Worm (Caenorhabditis elegans) whole organism, young adult: ENCODE results near the gene C04G2.10.

Experiments used
- B0035.1 ChIP-seq: sonication (generic microtip); optimal IDR thresholded peaks from 2 replicates; lab custom pipeline; 2016; ENCODE audit warnings: missing genetic modification characterization, mild to moderate bottlenecking, missing compliant biosample characterization, missing genotype, missing genetic modification reagents
- B0261.1 ChIP-seq: sonication (generic microtip); optimal IDR thresholded peaks from 2 replicates; lab custom pipeline; 2016; ENCODE audit warnings: mild to moderate bottlenecking, missing genetic modification characterization, moderate library complexity, missing compliant biosample characterization
- F22D6.2 ChIP-seq: sonication (generic microtip); optimal IDR thresholded peaks from 2 replicates; lab custom pipeline; 2016; ENCODE audit warnings: mild to moderate bottlenecking, missing genetic modification characterization, missing compliant biosample characterization
- F49E8.2 ChIP-seq: sonication (generic microtip); optimal IDR thresholded peaks from 3 replicates; lab custom pipeline; 2017; ENCODE audit warnings: missing genetic modification characterization, mild to moderate bottlenecking, missing compliant biosample characterization, antibody characterized with exemption, moderate library complexity; ENCODE audit not compliant: insufficient read depth
- F55B11.4 ChIP-seq: sonication (generic microtip); optimal IDR thresholded peaks from 2 replicates; lab custom pipeline; 2016; ENCODE audit warnings: missing compliant biosample characterization, missing genetic modification characterization, borderline replicate concordance; ENCODE audit not compliant: insufficient read depth
- K11D2.4 ChIP-seq: fragments of 200-800 bp; sonication (Bioruptor generic); IDR thresholded peaks from 2 replicates; pipeline ENCODE4 v1.3.6; 2022; ENCODE audit warnings: missing genetic modification reagents, missing genetic modification characterization, missing compliant biosample characterization
- T07F8.4 ChIP-seq: sonication (generic microtip); optimal IDR thresholded peaks from 2 replicates; lab custom pipeline; 2016; ENCODE audit warnings: mild to moderate bottlenecking, missing genetic modification characterization, moderate library complexity, missing compliant biosample characterization
- T26A5.8 ChIP-seq: sonication (generic microtip); optimal IDR thresholded peaks from 2 replicates; lab custom pipeline; 2016; ENCODE audit warnings: missing genetic modification characterization, missing compliant biosample characterization
- Y67H2A.10 ChIP-seq: fragments of 200-800 bp; sonication (Bioruptor generic); conservative IDR thresholded peaks from 2 replicates; pipeline ENCODE4 v1.3.6; 2022; ENCODE audit warnings: missing genetic modification reagents, missing genetic modification characterization, missing compliant biosample characterization
- atf-7 ChIP-seq: sonication (generic microtip); optimal IDR thresholded peaks from 2 replicates; lab custom pipeline; 2017; ENCODE audit warnings: mild to moderate bottlenecking, missing genetic modification characterization, missing compliant biosample characterization
- attf-5 ChIP-seq: fragments of 200-800 bp; sonication (Bioruptor generic); optimal IDR thresholded peaks from 2 replicates; lab custom pipeline; 2018; ENCODE audit warnings: mild to moderate bottlenecking, missing genetic modification characterization, missing compliant biosample characterization
- bed-1 ChIP-seq: fragments of 200-800 bp; sonication (Bioruptor generic); IDR thresholded peaks from 2 replicates; pipeline ENCODE4 v1.3.6; 2022; ENCODE audit warnings: missing genetic modification reagents, missing genetic modification characterization, missing compliant biosample characterization
- ccch-3 ChIP-seq: fragments of 200-800 bp; sonication (Bioruptor generic); optimal IDR thresholded peaks from 2 replicates; lab custom pipeline; 2018; ENCODE audit warnings: mild to moderate bottlenecking, missing genetic modification characterization, missing compliant biosample characterization
- ceh-40 ChIP-seq: fragments of 200-800 bp; sonication (Bioruptor generic); IDR thresholded peaks from 2 replicates; pipeline ENCODE4 v1.3.6; 2022; ENCODE audit warnings: missing genetic modification characterization, missing compliant biosample characterization
- ceh-91 ChIP-seq: fragments of 200-800 bp; sonication (Bioruptor generic); IDR thresholded peaks from 2 replicates; pipeline ENCODE4 v1.3.6; 2022; ENCODE audit warnings: missing genetic modification reagents, missing genetic modification characterization, missing compliant biosample characterization
- die-1 ChIP-seq: sonication (generic microtip); optimal IDR thresholded peaks from 2 replicates; lab custom pipeline; 2016; ENCODE audit warnings: missing genotype, mild to moderate bottlenecking, missing genetic modification characterization, missing compliant biosample characterization
- efl-1 ChIP-seq: fragments of 150-350 bp; optimal IDR thresholded peaks from 2 replicates; lab custom pipeline; 2014; ENCODE audit warnings: missing biosample characterization, missing genetic modification reagents, missing genetic modification characterization
- egrh-3 ChIP-seq: fragments of 200-800 bp; sonication (Bioruptor generic); IDR thresholded peaks from 2 replicates; pipeline ENCODE4 v1.3.6; 2022; ENCODE audit warnings: missing genetic modification reagents, missing genetic modification characterization, missing compliant biosample characterization
- hlh-12 ChIP-seq: sonication (generic microtip); optimal IDR thresholded peaks from 2 replicates; lab custom pipeline; 2016; ENCODE audit warnings: missing genetic modification characterization, missing compliant biosample characterization
- hrde-1 ChIP-seq: sonication (generic microtip); optimal IDR thresholded peaks from 2 replicates; lab custom pipeline; 2016; ENCODE audit warnings: missing genetic modification characterization, mild to moderate bottlenecking, missing compliant biosample characterization, moderate library complexity, missing genotype, missing genetic modification reagents, borderline replicate concordance
- hsf-1 ChIP-seq: fragments of 200-800 bp; sonication (Bioruptor generic); IDR thresholded peaks from 2 replicates; pipeline ENCODE4 v1.3.6; 2022; ENCODE audit warnings: missing genetic modification reagents, missing genetic modification characterization, missing compliant biosample characterization
- lin-26 ChIP-seq: fragments of 200-800 bp; sonication (Bioruptor generic); IDR thresholded peaks from 2 replicates; pipeline ENCODE4 v1.3.6; 2022; ENCODE audit warnings: missing genetic modification reagents, missing genetic modification characterization, missing compliant biosample characterization
- lsl-1 ChIP-seq: fragments of 200-800 bp; sonication (Bioruptor generic); optimal IDR thresholded peaks from 2 replicates; lab custom pipeline; 2018; ENCODE audit warnings: mild to moderate bottlenecking, missing genetic modification characterization, moderate library complexity, missing compliant biosample characterization
- madf-6 ChIP-seq: fragments of 200-800 bp; sonication (Bioruptor generic); IDR thresholded peaks from 2 replicates; pipeline ENCODE4 v1.3.6; 2022; ENCODE audit warnings: missing genetic modification reagents, missing genetic modification characterization, missing compliant biosample characterization
- madf-8 ChIP-seq: fragments of 200-800 bp; sonication (Bioruptor generic); conservative IDR thresholded peaks from 2 replicates; pipeline ENCODE4 v1.3.6; 2022; ENCODE audit warnings: missing genetic modification reagents, missing genetic modification characterization, missing compliant biosample characterization
- nfya-1 ChIP-seq: sonication (generic microtip); optimal IDR thresholded peaks from 2 replicates; lab custom pipeline; 2017; ENCODE audit warnings: antibody characterized with exemption, missing compliant biosample characterization, missing genetic modification characterization, borderline replicate concordance; ENCODE audit not compliant: insufficient read depth
- nhr-80 ChIP-seq: sonication (generic microtip); optimal IDR thresholded peaks from 2 replicates; lab custom pipeline; 2016; ENCODE audit warnings: missing genetic modification characterization, missing compliant biosample characterization
- pbrm-1 ChIP-seq: fragments of 200-800 bp; sonication (Bioruptor generic); IDR thresholded peaks from 2 replicates; pipeline ENCODE4 v1.3.6; 2022; ENCODE audit warnings: missing genetic modification reagents, missing genetic modification characterization, missing compliant biosample characterization
- rcor-1 ChIP-seq: fragments of 200-800 bp; sonication (Bioruptor generic); IDR thresholded peaks from 2 replicates; pipeline ENCODE4 v1.3.6; 2022; ENCODE audit warnings: missing genetic modification reagents, missing genetic modification characterization, missing compliant biosample characterization
- rec-8 ChIP-seq, 2 experiments: sonication (generic microtip); optimal IDR thresholded peaks; 2 replicates each; lab custom pipeline; 2016; ENCODE audit warnings: mild to moderate bottlenecking in 2 of 2, missing genetic modification characterization in 2 of 2, missing genetic modification reagents in 2 of 2, missing genotype in 2 of 2, missing biosample characterization in 1 of 2, missing compliant biosample characterization in 1 of 2, moderate library complexity in 1 of 2
- snpc-1.1 ChIP-seq: sonication (generic microtip); optimal IDR thresholded peaks from 2 replicates; lab custom pipeline; 2017; ENCODE audit warnings: missing genetic modification characterization, mild to moderate bottlenecking, missing compliant biosample characterization, antibody characterized with exemption, moderate library complexity, missing genotype, missing genetic modification reagents; ENCODE audit not compliant: insufficient read depth
- snpc-1.3 ChIP-seq: sonication (generic microtip); optimal IDR thresholded peaks from 2 replicates; lab custom pipeline; 2017; ENCODE audit warnings: missing genetic modification characterization, mild to moderate bottlenecking, missing compliant biosample characterization, antibody characterized with exemption, moderate library complexity, missing genotype, missing genetic modification reagents; ENCODE audit not compliant: insufficient read depth
- snpc-3.4 ChIP-seq: sonication (generic microtip); optimal IDR thresholded peaks from 2 replicates; lab custom pipeline; 2017; ENCODE audit warnings: missing genetic modification characterization, mild to moderate bottlenecking, missing compliant biosample characterization, antibody characterized with exemption, moderate library complexity, missing genotype, missing genetic modification reagents
- snpc-4 ChIP-seq, 5 experiments: fragments of 150-350 bp in 1 of 5; sonication (generic microtip) in 4 of 5; optimal IDR thresholded peaks; 2 replicates each; lab custom pipeline; 2014 to 2018; ENCODE audit warnings: missing genetic modification characterization in 5 of 5, missing biosample characterization in 3 of 5, antibody characterized with exemption in 2 of 5, mild to moderate bottlenecking in 2 of 5, missing compliant biosample characterization in 2 of 5, missing genotype in 2 of 5, moderate library complexity in 2 of 5, missing genetic modification reagents in 1 of 5
- sptf-2 ChIP-seq: fragments of 200-800 bp; sonication (Bioruptor generic); optimal IDR thresholded peaks from 2 replicates; lab custom pipeline; 2018; ENCODE audit warnings: mild to moderate bottlenecking, missing genetic modification characterization, missing compliant biosample characterization
- unc-130 ChIP-seq: sonication (generic microtip); optimal IDR thresholded peaks from 2 replicates; lab custom pipeline; 2016; ENCODE audit warnings: missing genetic modification reagents, missing genetic modification characterization, missing compliant biosample characterization
- ztf-18 ChIP-seq: sonication (generic microtip); optimal IDR thresholded peaks from 2 replicates; lab custom pipeline; 2016; ENCODE audit warnings: missing genotype, mild to moderate bottlenecking, missing genetic modification characterization, missing compliant biosample characterization

C04G2.10 gene

DNA sequence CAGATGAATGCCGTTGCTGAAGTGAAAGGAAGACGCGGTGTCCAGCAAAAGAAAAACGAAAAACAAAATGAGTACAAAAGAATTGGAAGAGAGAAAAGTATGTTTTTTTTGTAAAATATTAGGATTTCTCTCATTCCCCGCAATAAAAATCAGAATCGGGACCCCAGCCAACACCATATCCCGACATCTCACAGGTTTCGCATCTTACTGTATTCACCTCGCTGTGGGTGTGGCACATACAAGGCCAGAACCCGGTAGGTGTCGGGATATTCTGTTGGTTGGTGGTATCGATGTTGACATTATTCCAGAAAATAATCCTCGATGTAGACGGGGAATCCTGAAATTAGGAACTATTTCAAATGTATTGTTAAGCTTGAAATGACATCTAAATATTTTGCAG lies 1.5 kb downstream of the C04G2.10 start:
- TF ChIP-seq snpc-4 (GFP tag; optimal IDR thresholded peaks at IDR 0.05; lab: Kevin White, UChicago) (peak; percentile 72), snpc-4 (tag; optimal IDR thresholded peaks at IDR 0.05; lab: Kevin White, UChicago) (peak; percentile 53 to 91 (median 68)), madf-6 (GFP tag; lab: Robert Waterston, UW) (0 out of 2 replicates have a peak, but pooled peaks have one; percentile 17), snpc-1.1 (tag; lab: Kevin White, UChicago) (peak; percentile 85), lsl-1 (GFP tag; lab: Kevin White, UChicago) (peak; percentile 17), ztf-18 (tag; lab: Kevin White, UChicago) (no peak), sptf-2 (GFP tag; lab: Kevin White, UChicago) (no peak), snpc-3.4 (tag; lab: Kevin White, UChicago) (peak; percentile 19)

DNA sequence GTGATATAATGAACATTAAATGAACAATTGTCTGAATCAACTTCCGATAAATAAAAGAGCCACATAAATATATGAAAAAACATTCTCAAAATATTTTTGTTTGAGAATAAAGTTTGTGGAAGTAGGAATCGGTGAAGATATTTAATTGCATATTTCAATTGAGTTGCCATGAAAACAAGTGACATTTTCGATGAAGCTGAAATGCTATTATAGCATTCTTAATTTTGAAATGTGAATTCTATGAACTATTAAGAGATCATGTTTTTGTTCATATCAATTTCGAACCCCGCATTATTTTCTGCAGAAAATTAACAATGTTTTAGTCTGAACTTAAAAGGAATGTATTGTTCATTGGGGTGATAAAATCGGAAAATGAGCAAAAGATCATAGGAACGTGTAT lies 7.0 kb downstream of the C04G2.10 start, which contains the start of gene irld-21:
TSS of gene irld-21 (minus strand) at position 101 of the 400 bp plus-strand sequence.
- TF ChIP-seq hlh-12 (tag; lab: Kevin White, UChicago), result no peak
- no peak for TF ChIP-seq ceh-40
- TF ChIP-seq rec-8 (tag; optimal IDR thresholded peaks at IDR 0.05; lab: Kevin White, UChicago), result no peak
- TF ChIP-seq snpc-1.3 (tag; lab: Kevin White, UChicago), result no peak
- no peak for TF ChIP-seq Y67H2A.10 (GFP tag; lab: Robert Waterston, UW)
- no peak for TF ChIP-seq B0035.1 (tag; lab: Kevin White, UChicago)
- no peak for TF ChIP-seq lsl-1 (GFP tag; lab: Kevin White, UChicago)
- TF ChIP-seq K11D2.4 (GFP tag; lab: Robert Waterston, UW), result no peak
- no peak for TF ChIP-seq egrh-3 (GFP tag; lab: Robert Waterston, UW)
- no peak for TF ChIP-seq ccch-3 (GFP tag; lab: Kevin White, UChicago)
- no peak for TF ChIP-seq efl-1 (GFP tag; lab: Kevin White, UChicago)
- TF ChIP-seq T07F8.4 (tag; lab: Kevin White, UChicago), result no peak
- TF ChIP-seq F55B11.4 (tag; lab: Kevin White, UChicago), result no peak

DNA sequence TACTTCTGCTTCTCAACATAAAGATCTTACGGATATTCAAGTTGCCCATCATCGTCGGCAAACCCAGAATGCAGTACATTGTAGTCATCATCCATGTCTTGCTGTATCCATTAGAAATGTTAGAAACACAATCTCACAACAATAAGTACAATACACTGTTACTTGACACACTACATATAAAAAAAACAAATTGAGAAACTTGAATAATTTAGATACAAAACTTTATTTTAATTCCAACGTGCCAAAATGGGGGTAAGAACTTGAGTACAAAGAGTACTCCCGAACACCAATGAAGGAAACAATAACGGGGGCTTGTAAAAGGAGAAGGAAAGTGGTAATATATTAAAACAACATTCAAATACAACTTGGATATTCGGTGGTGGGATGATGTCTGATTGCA lies 11.3 kb downstream of the C04G2.10 start, which contains the start of gene ctf-18:
TSS of gene ctf-18 (minus strand) at position 101 of the 400 bp plus-strand sequence.
- no peak for TF ChIP-seq unc-130 (GFP tag; lab: Kevin White, UChicago)
- TF ChIP-seq hrde-1 (tag; lab: Kevin White, UChicago), result peak; percentile 31
- 0 out of 2 replicates have a peak, but pooled peaks have one; percentile 16 for TF ChIP-seq madf-6 (GFP tag; lab: Robert Waterston, UW)

DNA sequence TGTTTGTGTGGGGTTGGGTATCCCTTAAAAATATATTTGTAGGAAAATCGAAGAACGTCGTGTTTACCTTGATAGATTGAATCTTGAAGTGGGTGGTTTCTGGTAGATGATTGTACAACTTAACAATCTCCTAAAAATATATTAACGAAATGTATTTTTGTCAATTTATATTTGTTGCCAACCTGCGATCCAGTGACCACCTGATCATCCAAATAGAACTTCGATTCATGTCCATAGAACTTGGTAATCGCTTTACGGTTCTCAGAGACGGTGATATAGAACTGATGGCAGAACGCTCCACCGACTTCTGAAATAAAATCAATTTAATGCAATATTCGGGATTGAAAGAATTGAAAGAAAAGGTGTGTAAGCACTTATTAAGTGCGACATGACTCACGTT lies 13.2 kb downstream of the C04G2.10 start:
- TF ChIP-seq hsf-1 (no peak), lin-26 (0 out of 2 replicates have a peak, but pooled peaks have one; percentile 53), madf-8 (GFP tag; lab: Robert Waterston, UW) (no peak)
- TF ChIP-seq, all 124 proteins: peak for 1

DNA sequence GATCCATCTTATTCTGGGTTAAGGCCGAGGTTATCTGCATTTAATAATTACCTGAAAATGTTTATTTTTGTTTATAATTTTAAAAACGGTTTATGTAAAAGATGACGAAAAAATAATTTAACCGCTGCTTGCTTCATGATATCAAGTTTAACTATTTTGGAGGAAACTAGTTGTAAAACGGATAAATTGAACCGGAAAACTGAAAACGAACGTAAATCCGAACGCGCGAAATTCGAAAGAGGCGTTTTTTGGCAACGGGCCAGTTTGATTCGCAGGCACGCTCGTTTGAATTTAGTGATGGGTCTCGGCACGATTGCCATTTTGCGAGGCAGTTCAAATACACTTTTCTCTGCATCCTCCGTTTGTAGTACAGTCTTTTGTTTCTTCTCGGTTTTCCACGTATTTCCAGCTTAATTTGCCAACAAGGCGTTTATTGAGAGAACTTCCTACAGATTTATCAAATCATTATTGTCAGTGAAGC lies 13.7 kb downstream of the C04G2.10 start, which contains the start of the genes gtbp-1 and K08F4.3:
TSS of gene gtbp-1 (minus strand) at position 51 of the 481 bp plus-strand sequence.
TSS of gene K08F4.3 (plus strand) at position 352 of the 481 bp plus-strand sequence.
- TF ChIP-seq B0261.1 (no peak), snpc-4 (GFP tag; optimal IDR thresholded peaks at IDR 0.05; lab: Kevin White, UChicago) (peak; percentile 21), snpc-4 (tag; optimal IDR thresholded peaks at IDR 0.05; lab: Kevin White, UChicago) (peak in 3 of 4 experiments; percentile 41 to 73 (median 51)), lsl-1 (GFP tag; lab: Kevin White, UChicago) (peak; percentile 59), pbrm-1 (GFP tag; lab: Robert Waterston, UW) (peak; percentile 50; the same call in 1 of the 2 replicates), atf-7 (tag; lab: Kevin White, UChicago) (no peak), nfya-1 (tag; lab: Kevin White, UChicago) (no peak), madf-8 (GFP tag; lab: Robert Waterston, UW) (peak; percentile 56), bed-1 (GFP tag; lab: Robert Waterston, UW) (no peak), F22D6.2 (tag; lab: Kevin White, UChicago) (no peak), rcor-1 (GFP tag; lab: Robert Waterston, UW) (peak; percentile 41; the same call in 1 of the 2 replicates), T26A5.8 (tag; lab: Kevin White, UChicago) (no peak), F55B11.4 (tag; lab: Kevin White, UChicago) (no peak), attf-5 (peak; percentile 76), F49E8.2 (tag; lab: Kevin White, UChicago) (no peak), nhr-80 (tag; lab: Kevin White, UChicago) (peak; percentile 19), ceh-91 (GFP tag; lab: Robert Waterston, UW) (peak; percentile 72), madf-6 (GFP tag; lab: Robert Waterston, UW) (peak; percentile 81), die-1 (tag; lab: Kevin White, UChicago) (no peak)
